Worm (Caenorhabditis elegans): ENCODE data around the gene srx-128.

DNA sequence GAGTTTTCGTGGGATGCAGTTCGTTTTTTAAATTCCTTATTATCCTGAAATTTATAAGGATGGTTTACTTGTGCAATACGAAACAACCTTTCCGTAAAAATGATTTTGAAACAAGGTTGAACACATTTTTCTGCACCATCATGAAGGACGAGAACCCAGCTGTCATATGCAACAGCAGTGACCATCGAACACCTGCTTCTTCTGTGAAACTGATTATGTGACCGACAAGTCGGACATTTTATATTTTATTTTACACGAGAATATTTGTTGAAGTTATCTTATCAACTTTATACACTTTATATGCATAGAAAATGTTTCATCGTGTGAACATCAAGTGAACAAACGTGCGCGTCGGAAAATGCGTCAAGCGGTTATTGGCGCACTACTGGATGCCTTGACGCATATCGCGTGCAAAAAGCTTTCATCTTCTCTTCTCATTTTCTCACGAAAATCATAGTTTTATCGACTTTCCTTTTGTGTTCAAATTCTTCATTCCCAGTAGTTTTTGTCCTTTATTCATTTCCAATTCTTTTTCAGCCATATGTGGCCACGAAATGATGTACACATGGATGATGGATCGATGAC, 18.4 kb upstream of the srx-128 start, which contains the start of gene sel-10:
- no peak for TF ChIP-seq nhr-237 (tag; optimal IDR thresholded peaks at IDR 0.05)
- TF ChIP-seq lin-32 (GFP tag; optimal IDR thresholded peaks at IDR 0.05): peak; percentile 55
- no peak for TF ChIP-seq blmp-1 (tag; optimal IDR thresholded peaks at IDR 0.05)
- peak; percentile 67 for TF ChIP-seq lsy-2 (tag; optimal IDR thresholded peaks at IDR 0.05)
- TF ChIP-seq bed-3 (GFP tag; optimal IDR thresholded peaks at IDR 0.05): no peak
- TF ChIP-seq ztf-11 (tag; optimal IDR thresholded peaks at IDR 0.05): no peak
- no peak for TF ChIP-seq elt-3 (tag; optimal IDR thresholded peaks at IDR 0.05)
- TF ChIP-seq sem-2 (GFP tag; optimal IDR thresholded peaks at IDR 0.05): no peak
- TF ChIP-seq hlh-1 (tag; optimal IDR thresholded peaks at IDR 0.05): peak; percentile 51
- TF ChIP-seq snpc-4 (tag; optimal IDR thresholded peaks at IDR 0.05): no peak
- no peak for TF ChIP-seq unc-62 (GFP tag; optimal IDR thresholded peaks at IDR 0.05)
